Fruit fly (Drosophila melanogaster): Measurements from ENCODE around the gene Trmt61.

Gene Trmt61

DNA sequence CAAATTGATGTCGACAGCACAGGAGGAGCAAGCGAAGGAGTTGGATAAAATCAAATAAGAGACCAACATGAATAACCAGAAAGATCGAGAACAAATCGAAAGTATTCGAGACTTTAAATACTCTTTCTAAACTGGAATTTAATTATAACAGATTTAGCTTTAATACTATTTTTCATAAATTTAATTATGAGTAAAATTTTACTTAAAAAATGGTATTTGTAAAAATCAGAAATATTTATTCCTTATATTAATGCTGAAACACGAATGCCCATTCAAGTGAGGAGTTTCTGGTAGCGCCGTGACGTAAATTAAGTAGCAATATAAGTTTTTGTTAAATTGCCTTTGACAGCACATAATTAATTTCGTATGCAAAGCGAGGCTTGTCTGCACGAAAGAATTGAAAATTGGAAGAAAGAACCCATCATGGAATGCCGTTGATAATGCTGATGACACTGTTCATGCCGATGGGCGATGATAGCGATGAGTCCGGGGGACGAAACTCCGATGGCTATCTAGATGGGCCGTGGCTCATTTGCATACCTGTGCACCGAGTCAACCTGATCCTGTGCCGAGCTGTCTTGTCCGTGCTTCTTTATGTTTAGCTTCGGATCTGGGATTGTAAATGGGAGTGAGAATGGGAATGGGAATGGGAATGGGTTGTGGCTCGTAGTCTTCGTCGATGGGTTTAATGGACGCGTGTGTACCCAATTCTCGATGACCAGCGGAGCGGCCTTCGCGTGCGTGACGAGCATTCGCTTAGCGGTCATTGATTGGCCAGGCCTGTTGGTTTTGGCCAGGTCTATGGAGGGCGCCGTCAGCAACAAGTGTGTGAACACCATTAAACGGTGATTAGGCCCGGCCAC lies 46.3 kb upstream of the Trmt61 start (continued):
- TF ChIP-seq chm (GFP tag; IDR thresholded peaks at IDR 0.05) = peak; percentile 34; the same call in 1 of the 2 replicates
- no peak for TF ChIP-seq Fer3 (tag; optimal IDR thresholded peaks at IDR 0.05)
- TF ChIP-seq btn (GFP tag; optimal IDR thresholded peaks at IDR 0.05) = no peak
- peak; percentile 75 for TF ChIP-seq kah (GFP tag; optimal IDR thresholded peaks at IDR 0.05)
- no peak for TF ChIP-seq Bgb (GFP tag; IDR thresholded peaks at IDR 0.05; ENCODE audit: partially characterized antibody)
- TF ChIP-seq Nf-YC (tag; optimal IDR thresholded peaks at IDR 0.05) = peak; percentile 26
- TF ChIP-seq gcm (GFP tag; optimal IDR thresholded peaks at IDR 0.05) = peak; percentile 16
- no peak for TF ChIP-seq wek (GFP tag; optimal IDR thresholded peaks at IDR 0.05)
- TF ChIP-seq zfh1 (GFP tag; IDR thresholded peaks at IDR 0.05) = no peak
- TF ChIP-seq psq (GFP tag; optimal IDR thresholded peaks at IDR 0.05) = no peak
- TF ChIP-seq Eip74EF (GFP tag; optimal IDR thresholded peaks at IDR 0.05) = peak in 1 of 2 experiments; percentile 21
- TF ChIP-seq CG2129 (GFP tag; IDR thresholded peaks at IDR 0.05; ENCODE audit: partially characterized antibody) = no peak
- peak; percentile 2 for TF ChIP-seq lilli (GFP tag; optimal IDR thresholded peaks at IDR 0.05)
- no peak for TF ChIP-seq shn (GFP tag; optimal IDR thresholded peaks at IDR 0.05)
- no peak for TF ChIP-seq CG1529 (GFP tag; optimal IDR thresholded peaks at IDR 0.05)
- TF ChIP-seq hth (optimal IDR thresholded peaks at IDR 0.05) = no peak
- no peak for TF ChIP-seq Oaz (GFP tag; IDR thresholded peaks at IDR 0.05)
- TF ChIP-seq eyg (GFP tag; optimal IDR thresholded peaks at IDR 0.05) = no peak
- TF ChIP-seq CG8924 (tag; optimal IDR thresholded peaks at IDR 0.05) = peak; percentile 57
- TF ChIP-seq bcd (GFP tag; optimal IDR thresholded peaks at IDR 0.05) = no peak
- TF ChIP-seq her (GFP tag; optimal IDR thresholded peaks at IDR 0.05) = no peak
- no peak for TF ChIP-seq pnt (GFP tag; optimal IDR thresholded peaks at IDR 0.05)
- peak; percentile 40; the same call in 1 of the 2 replicates for TF ChIP-seq crol (GFP tag; IDR thresholded peaks at IDR 0.05)
- TF ChIP-seq CG2120 (GFP tag; optimal IDR thresholded peaks at IDR 0.05) = no peak
- no peak for TF ChIP-seq Mes4 (GFP tag; optimal IDR thresholded peaks at IDR 0.05)
- TF ChIP-seq sqz (GFP tag; optimal IDR thresholded peaks at IDR 0.05) = no peak
- no peak for TF ChIP-seq CG4617 (GFP tag; optimal IDR thresholded peaks at IDR 0.05; ENCODE audit: borderline replicate concordance)
- peak; percentile 54 for TF ChIP-seq CG2202 (tag; optimal IDR thresholded peaks at IDR 0.05)
- peak; percentile 70 for TF ChIP-seq Spps (tag; optimal IDR thresholded peaks at IDR 0.05)
- TF ChIP-seq yki (optimal IDR thresholded peaks at IDR 0.05) = no peak
- no peak for TF ChIP-seq CG1603 (tag; optimal IDR thresholded peaks at IDR 0.05)
- no peak for TF ChIP-seq CrebB (tag; optimal IDR thresholded peaks at IDR 0.05)
- no peak for TF ChIP-seq CG11247 (GFP tag; IDR thresholded peaks at IDR 0.05)
- TF ChIP-seq sd (tag; optimal IDR thresholded peaks at IDR 0.05) = peak; percentile 53
- TF ChIP-seq Side (GFP tag; optimal IDR thresholded peaks at IDR 0.05) = no peak
- TF ChIP-seq Adf1 (GFP tag; IDR thresholded peaks at IDR 0.05) = no peak
- no peak for TF ChIP-seq CG13775 (GFP tag; optimal IDR thresholded peaks at IDR 0.05)
- TF ChIP-seq dimm (GFP tag; IDR thresholded peaks at IDR 0.05) = no peak
- peak; percentile 72 for TF ChIP-seq zen (tag; optimal IDR thresholded peaks at IDR 0.05)
- TF ChIP-seq pan (optimal IDR thresholded peaks at IDR 0.05) = no peak
- TF ChIP-seq pan (GFP tag; optimal IDR thresholded peaks at IDR 0.05 in 1 of 2, IDR thresholded peaks at IDR 0.05 in 1 of 2) = no peak
- peak; percentile 6 for TF ChIP-seq CG6254 (GFP tag; optimal IDR thresholded peaks at IDR 0.05)
- no peak for TF ChIP-seq HLH4C (GFP tag; IDR thresholded peaks at IDR 0.05; ENCODE audit: partially characterized antibody)
- peak; percentile 45 for TF ChIP-seq Oli (tag; optimal IDR thresholded peaks at IDR 0.05)
- TF ChIP-seq CG15696 (tag; optimal IDR thresholded peaks at IDR 0.05) = peak; percentile 17
- no peak for TF ChIP-seq CG6272 (GFP tag; IDR thresholded peaks at IDR 0.05)
- TF ChIP-seq Deaf1 (tag; optimal IDR thresholded peaks at IDR 0.05) = no peak
- TF ChIP-seq Sox100B (GFP tag; optimal IDR thresholded peaks at IDR 0.05) = peak; percentile 49
- TF ChIP-seq CG11696 (GFP tag; IDR thresholded peaks at IDR 0.05) = no peak
- no peak for TF ChIP-seq CG4730 (GFP tag; IDR thresholded peaks at IDR 0.05)
